Worm (Caenorhabditis elegans) whole organism, L2 larva: Measurements from ENCODE around the gene gpa-13.

Experiments used
- C34F6.9 ChIP-seq: fragments of 150-350 bp; optimal IDR thresholded peaks from 2 replicates; lab custom pipeline; 2014; ENCODE audit warnings: missing biosample characterization, missing genetic modification characterization
- F13H6.1 ChIP-seq: sonication (generic microtip); optimal IDR thresholded peaks from 2 replicates; lab custom pipeline; 2016; ENCODE audit warnings: missing genetic modification characterization, missing compliant biosample characterization
- R02D3.7 ChIP-seq: fragments of 150-350 bp; optimal IDR thresholded peaks from 2 replicates; lab custom pipeline; 2014; ENCODE audit warnings: missing biosample characterization, missing genetic modification characterization
- Y55F3AM.14 ChIP-seq: fragments of 200-800 bp; sonication (Bioruptor generic); optimal IDR thresholded peaks from 2 replicates; lab custom pipeline; 2018; ENCODE audit warnings: mild to moderate bottlenecking, missing genetic modification characterization, missing compliant biosample characterization
- ZK546.5 ChIP-seq: sonication (generic microtip); optimal IDR thresholded peaks from 2 replicates; lab custom pipeline; 2017; ENCODE audit warnings: missing biosample characterization, missing genetic modification characterization
- aly-2 ChIP-seq: fragments of 150-350 bp; optimal IDR thresholded peaks from 2 replicates; lab custom pipeline; 2014; ENCODE audit warnings: missing biosample characterization, missing genetic modification characterization
- ama-1 ChIP-seq: fragments of 150-350 bp; optimal IDR thresholded peaks from 2 replicates; lab custom pipeline; 2018; ENCODE audit warnings: inconsistent platforms
- blmp-1 ChIP-seq: sonication (generic microtip); optimal IDR thresholded peaks from 2 replicates; lab custom pipeline; 2017; ENCODE audit warnings: missing genetic modification characterization, mild to moderate bottlenecking, missing compliant biosample characterization, antibody characterized with exemption, moderate library complexity; ENCODE audit not compliant: insufficient read depth
- ceh-16 ChIP-seq: fragments of 150-350 bp; optimal IDR thresholded peaks from 2 replicates; lab custom pipeline; 2014; ENCODE audit warnings: missing biosample characterization, missing genetic modification characterization
- ceh-82 ChIP-seq: fragments of 150-350 bp; optimal IDR thresholded peaks from 2 replicates; lab custom pipeline; 2014; ENCODE audit warnings: missing biosample characterization, missing genetic modification characterization
- egl-27 ChIP-seq: sonication (generic microtip); optimal IDR thresholded peaks from 3 replicates; lab custom pipeline; 2017; ENCODE audit warnings: missing biosample characterization, missing genetic modification reagents, missing genetic modification characterization
- elt-1 ChIP-seq: fragments of 150-350 bp; optimal IDR thresholded peaks from 2 replicates; lab custom pipeline; 2014; ENCODE audit warnings: missing biosample characterization, missing genetic modification characterization
- elt-3 ChIP-seq: sonication (generic microtip); optimal IDR thresholded peaks from 2 replicates; lab custom pipeline; 2017; ENCODE audit warnings: missing biosample characterization, missing genetic modification characterization
- gmeb-1 ChIP-seq: fragments of 150-350 bp; optimal IDR thresholded peaks from 2 replicates; lab custom pipeline; 2014; ENCODE audit warnings: missing biosample characterization, missing genetic modification characterization
- lin-11 ChIP-seq: fragments of 150-350 bp; sonication (generic microtip); optimal IDR thresholded peaks from 2 replicates; lab custom pipeline; 2014; ENCODE audit warnings: missing biosample characterization, missing genetic modification characterization, inconsistent platforms, mixed read lengths
- lin-13 ChIP-seq: fragments of 150-350 bp; optimal IDR thresholded peaks from 2 replicates; lab custom pipeline; 2014; ENCODE audit warnings: missing biosample characterization, missing genetic modification reagents, missing genetic modification characterization
- lsy-2 ChIP-seq, 2 experiments: fragments of 150-350 bp in 1 of 2; sonication (generic microtip) in 1 of 2; optimal IDR thresholded peaks; 2 replicates each; lab custom pipeline; 2014 to 2017; ENCODE audit warnings: missing biosample characterization in 2 of 2, missing genetic modification characterization in 2 of 2
- mab-5 ChIP-seq: fragments of 150-350 bp; optimal IDR thresholded peaks from 2 replicates; lab custom pipeline; 2014; ENCODE audit warnings: missing biosample characterization, missing genetic modification characterization
- nhr-10 ChIP-seq: sonication (generic microtip); optimal IDR thresholded peaks from 2 replicates; lab custom pipeline; 2017; ENCODE audit warnings: missing biosample characterization, missing genetic modification characterization
- nhr-129 ChIP-seq: fragments of 150-350 bp; optimal IDR thresholded peaks from 2 replicates; lab custom pipeline; 2014; ENCODE audit warnings: missing biosample characterization, missing genetic modification characterization
- nhr-21 ChIP-seq: fragments of 150-350 bp; optimal IDR thresholded peaks from 2 replicates; lab custom pipeline; 2014; ENCODE audit warnings: missing biosample characterization, missing genetic modification characterization
- nhr-237 ChIP-seq: fragments of 150-350 bp; optimal IDR thresholded peaks from 2 replicates; lab custom pipeline; 2014; ENCODE audit warnings: missing biosample characterization, missing genetic modification characterization
- nhr-25 ChIP-seq: fragments of 150-350 bp; sonication (generic microtip); optimal IDR thresholded peaks from 3 replicates; lab custom pipeline; 2014; ENCODE audit warnings: missing biosample characterization, missing genetic modification characterization
- nhr-6 ChIP-seq: fragments of 150-350 bp; optimal IDR thresholded peaks from 2 replicates; lab custom pipeline; 2014; ENCODE audit warnings: missing biosample characterization, missing genetic modification characterization
- peb-1 ChIP-seq: fragments of 150-350 bp; optimal IDR thresholded peaks from 2 replicates; lab custom pipeline; 2014; ENCODE audit warnings: missing biosample characterization, missing genetic modification characterization
- sem-4 ChIP-seq: fragments of 150-350 bp; optimal IDR thresholded peaks from 2 replicates; lab custom pipeline; 2014; ENCODE audit warnings: missing biosample characterization, missing genetic modification reagents, missing genetic modification characterization
- skn-1 ChIP-seq: sonication (generic microtip); optimal IDR thresholded peaks from 2 replicates; lab custom pipeline; 2017; ENCODE audit warnings: missing biosample characterization, missing genetic modification characterization
- sma-3 ChIP-seq: sonication (generic microtip); optimal IDR thresholded peaks from 2 replicates; lab custom pipeline; 2016; ENCODE audit warnings: missing genetic modification reagents, missing genetic modification characterization, missing compliant biosample characterization
- sma-9 ChIP-seq, 2 experiments: fragments of 150-350 bp in 1 of 2; sonication (generic microtip) in 1 of 2; optimal IDR thresholded peaks; 2 replicates each; lab custom pipeline; 2014 to 2016; ENCODE audit warnings: missing genetic modification characterization in 2 of 2, mild to moderate bottlenecking in 1 of 2, missing biosample characterization in 1 of 2, missing compliant biosample characterization in 1 of 2, missing genetic modification reagents in 1 of 2, moderate library complexity in 1 of 2
- snpc-4 ChIP-seq: fragments of 150-350 bp; optimal IDR thresholded peaks from 2 replicates; lab custom pipeline; 2014; ENCODE audit warnings: missing biosample characterization, missing genetic modification characterization
- unc-39 ChIP-seq: fragments of 150-350 bp; optimal IDR thresholded peaks from 2 replicates; lab custom pipeline; 2014; ENCODE audit warnings: missing biosample characterization, missing genetic modification characterization
- unc-62 ChIP-seq: fragments of 150-350 bp; optimal IDR thresholded peaks from 2 replicates; lab custom pipeline; 2014; ENCODE audit warnings: missing biosample characterization, missing genetic modification reagents, missing genetic modification characterization
- ztf-1 ChIP-seq: fragments of 200-800 bp; sonication (Bioruptor generic); conservative IDR thresholded peaks from 2 replicates; pipeline ENCODE4 v1.3.6; 2022; ENCODE audit warnings: missing genetic modification characterization, missing compliant biosample characterization
- ztf-4 ChIP-seq: fragments of 150-350 bp; optimal IDR thresholded peaks from 2 replicates; lab custom pipeline; 2014; ENCODE audit warnings: missing biosample characterization, missing genetic modification characterization

gpa-13 gene

DNA sequence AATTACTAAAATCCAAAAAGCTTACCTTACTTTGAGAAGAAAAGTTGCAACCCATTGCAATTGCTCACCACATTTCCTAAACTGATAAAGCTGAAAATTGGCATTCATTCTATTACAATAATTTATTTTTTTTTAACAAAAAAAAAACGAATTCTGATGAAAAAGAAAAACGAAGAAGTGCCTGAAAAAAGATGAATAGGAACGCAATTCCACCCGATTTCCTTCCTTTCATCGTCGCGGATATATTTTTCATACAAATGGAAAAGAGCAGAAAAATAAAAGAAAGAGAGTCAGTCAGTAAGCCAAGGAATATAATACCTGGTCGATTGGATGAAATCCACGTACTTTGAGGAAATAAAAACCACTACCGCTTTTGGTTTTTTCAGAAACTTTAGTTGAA is at the start of gene gpa-13:
TSS of gene gpa-13 (minus strand) at position 101 of the 400 bp plus-strand sequence.
- no peak for TF ChIP-seq unc-62
- TF ChIP-seq ceh-16 (tag; lab: Kevin White, UChicago): no peak

DNA sequence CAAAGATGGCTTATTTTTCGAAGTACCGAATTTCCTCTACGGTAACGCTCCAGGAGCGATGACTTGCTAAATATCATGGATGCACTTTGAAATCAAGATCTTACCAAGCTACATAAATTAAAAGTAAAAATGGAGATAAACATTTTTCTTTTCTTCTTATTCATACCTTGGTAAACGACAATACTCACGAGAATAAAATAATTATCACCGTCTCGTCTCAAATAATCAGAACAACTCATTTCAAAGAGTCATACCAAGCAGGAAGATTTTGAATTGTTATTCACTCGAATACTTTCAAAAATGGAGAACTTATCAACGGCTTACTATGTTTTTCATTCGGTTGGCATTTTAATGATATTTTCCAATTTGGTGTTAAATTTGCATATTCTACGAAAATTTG is 48.5 kb upstream of the gpa-13 start, which contains the start of gene srbc-45:
TSS of gene srbc-45 (plus strand) at position 301 of the 400 bp plus-strand sequence.
- TF ChIP-seq lsy-2 (tag; optimal IDR thresholded peaks at IDR 0.05; lab: Kevin White, UChicago): no peak
- no peak for TF ChIP-seq gmeb-1
- TF ChIP-seq lin-11: no peak
- no peak for TF ChIP-seq snpc-4 (tag; lab: Kevin White, UChicago)
- TF ChIP-seq C34F6.9 (tag; lab: Kevin White, UChicago): no peak
- TF ChIP-seq sma-3 (GFP tag; lab: Kevin White, UChicago): no peak
- no peak for TF ChIP-seq ztf-1 (GFP tag; lab: Robert Waterston, UW)
- TF ChIP-seq nhr-237 (tag; lab: Kevin White, UChicago): no peak

DNA sequence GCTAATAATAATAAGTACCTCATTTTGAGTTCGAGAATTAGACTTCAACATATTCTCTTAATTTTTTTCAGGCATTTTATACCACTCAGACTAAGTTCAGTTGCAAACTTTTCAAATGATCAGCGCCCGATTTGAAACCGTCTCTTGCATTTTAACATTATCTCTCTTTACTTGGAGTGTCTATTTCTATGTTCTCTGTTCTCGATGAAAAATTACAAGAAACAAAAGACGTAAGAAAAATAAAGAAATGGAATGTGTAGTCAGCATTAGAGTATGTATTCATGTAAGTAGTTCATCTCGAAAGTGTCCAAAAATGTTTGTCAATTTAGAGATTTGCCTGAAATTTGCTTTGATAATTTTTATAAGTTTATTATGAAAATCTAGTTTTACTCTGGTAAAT is 45.4 kb upstream of the gpa-13 start, which contains the start of gene ugt-3:
TSS of gene ugt-3 (minus strand) at position 101 of the 400 bp plus-strand sequence.
- no peak for TF ChIP-seq ama-1 (lab: Kevin White, UChicago)
- TF ChIP-seq lin-13 (GFP tag; lab: Kevin White, UChicago): no peak
- TF ChIP-seq ztf-4 (tag; lab: Kevin White, UChicago): no peak
- no peak for TF ChIP-seq nhr-237 (tag; lab: Kevin White, UChicago)
- no peak for TF ChIP-seq egl-27 (tag; lab: Kevin White, UChicago)
- no peak for TF ChIP-seq aly-2 (tag; lab: Kevin White, UChicago)
- no peak for TF ChIP-seq nhr-10 (tag; lab: Kevin White, UChicago)
- TF ChIP-seq unc-62: no peak
- no peak for TF ChIP-seq F13H6.1 (tag; lab: Kevin White, UChicago)
- no peak for TF ChIP-seq skn-1 (tag; lab: Kevin White, UChicago)
- TF ChIP-seq elt-1 (tag; lab: Kevin White, UChicago): no peak
- TF ChIP-seq blmp-1: no peak
- no peak for TF ChIP-seq ZK546.5 (tag; lab: Kevin White, UChicago)
- TF ChIP-seq elt-3 (tag; lab: Kevin White, UChicago): no peak

DNA sequence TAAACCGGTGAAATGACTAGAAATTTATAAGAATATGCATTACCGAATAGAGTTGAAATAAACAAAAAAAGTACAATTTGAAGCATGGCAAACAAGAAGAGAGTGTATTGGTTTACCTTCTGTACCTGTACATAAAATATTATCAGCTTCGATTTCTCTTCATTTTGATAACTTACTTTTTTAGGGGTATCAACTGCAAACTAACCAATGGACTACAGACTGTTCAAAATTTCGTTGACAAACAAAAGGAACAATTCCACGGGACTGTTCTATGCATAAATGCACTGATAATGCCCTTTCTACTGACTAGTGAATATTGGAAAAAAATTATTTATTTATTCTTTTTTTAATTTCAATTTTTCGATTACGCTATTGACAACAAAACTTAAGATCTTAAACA is 43.3 kb upstream of the gpa-13 start, which contains the start of gene ugt-6:
TSS of gene ugt-6 (minus strand) at position 233 of the 400 bp plus-strand sequence.
- no peak for TF ChIP-seq elt-1 (tag; lab: Kevin White, UChicago)
- no peak for TF ChIP-seq unc-39 (tag; lab: Kevin White, UChicago)
- TF ChIP-seq sem-4: no peak
- no peak for TF ChIP-seq egl-27 (tag; lab: Kevin White, UChicago)

DNA sequence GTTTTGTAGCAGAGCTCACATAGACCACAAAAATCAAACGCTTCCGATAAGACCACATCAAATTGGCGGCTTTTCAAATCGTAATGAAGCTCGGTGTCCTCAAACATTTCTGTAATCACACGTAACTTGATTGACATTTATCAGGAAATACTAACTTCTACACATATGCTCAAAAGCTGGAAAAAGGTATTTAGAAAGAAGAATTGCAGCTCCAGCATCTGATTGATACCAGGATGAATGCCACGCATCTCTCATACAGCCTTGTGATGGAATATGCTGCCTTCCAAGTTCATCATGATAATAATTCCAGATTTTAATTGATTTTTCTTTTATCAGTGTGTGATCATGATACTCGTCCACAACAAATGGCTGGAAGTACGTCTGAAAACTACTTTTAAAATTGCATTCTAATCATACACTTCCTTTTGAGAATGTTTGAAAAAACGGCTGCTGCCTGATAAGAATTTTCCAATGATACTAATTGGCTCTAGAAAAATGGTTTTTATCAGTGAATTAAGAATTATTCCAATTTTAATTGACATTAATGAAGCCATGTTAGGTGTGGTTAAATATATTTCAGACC is 42.3 kb upstream of the gpa-13 start:
- TF ChIP-seq R02D3.7 (tag; lab: Kevin White, UChicago): no peak
- TF ChIP-seq ceh-82: no peak
- TF ChIP-seq nhr-25 (tag; lab: Kevin White, UChicago): no peak
- TF ChIP-seq mab-5 (tag; lab: Kevin White, UChicago): no peak
- no peak for TF ChIP-seq nhr-6 (tag; lab: Kevin White, UChicago)
- TF ChIP-seq gmeb-1: no peak
- no peak for TF ChIP-seq nhr-129
- no peak for TF ChIP-seq peb-1 (tag; lab: Kevin White, UChicago)
- TF ChIP-seq Y55F3AM.14 (GFP tag; lab: Kevin White, UChicago): no peak
- TF ChIP-seq sma-9 (GFP tag; optimal IDR thresholded peaks at IDR 0.05; lab: Kevin White, UChicago): no peak
- TF ChIP-seq sma-9 (tag; optimal IDR thresholded peaks at IDR 0.05; lab: Kevin White, UChicago): no peak

DNA sequence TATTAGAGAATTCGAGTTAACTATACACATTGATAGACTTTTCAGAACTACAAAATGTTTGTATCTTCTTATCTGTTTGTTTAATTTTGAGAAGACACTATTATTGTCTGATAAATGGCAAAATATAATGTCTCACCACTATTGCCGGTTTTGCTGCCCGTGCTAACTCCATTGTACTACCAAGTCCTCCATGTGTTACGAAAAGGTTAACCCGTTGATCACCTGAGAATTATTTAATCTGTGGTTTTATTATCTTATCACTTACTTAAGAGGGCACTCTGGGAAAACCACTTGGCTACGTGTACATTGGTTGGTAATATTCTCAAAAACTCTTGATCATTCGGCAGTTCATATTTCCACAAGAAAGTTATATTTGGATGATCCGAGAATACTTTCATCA is 41.2 kb upstream of the gpa-13 start:
- TF ChIP-seq nhr-21 (no peak), nhr-10 (tag; lab: Kevin White, UChicago) (no peak), egl-27 (tag; lab: Kevin White, UChicago) (no peak)
